Worm (Caenorhabditis elegans) whole organism, late embryonic: ENCODE data around the gene his-2.

Source experiments
- C38D4.7 ChIP-seq: fragments of 200-800 bp; sonication (Bioruptor generic); optimal IDR thresholded peaks from 2 replicates; lab custom pipeline; 2018; ENCODE audit warnings: mild to moderate bottlenecking, missing genetic modification characterization, moderate library complexity, missing compliant biosample characterization
- ahr-1 ChIP-seq: sonication (generic microtip); optimal IDR thresholded peaks from 2 replicates; lab custom pipeline; 2016; ENCODE audit warnings: missing genetic modification characterization, missing compliant biosample characterization
- che-1 ChIP-seq: sonication (generic microtip); optimal IDR thresholded peaks from 2 replicates; lab custom pipeline; 2016; ENCODE audit warnings: mild to moderate bottlenecking, missing genetic modification characterization, missing compliant biosample characterization
- dve-1 ChIP-seq: sonication (generic microtip); optimal IDR thresholded peaks from 2 replicates; lab custom pipeline; 2017; ENCODE audit warnings: antibody characterized with exemption, mild to moderate bottlenecking, missing genetic modification characterization, missing compliant biosample characterization
- elt-2 ChIP-seq: sonication (generic microtip); optimal IDR thresholded peaks from 2 replicates; lab custom pipeline; 2016; ENCODE audit warnings: missing genetic modification reagents, missing genetic modification characterization, missing compliant biosample characterization
- fkh-10 ChIP-seq: fragments of 150-350 bp; optimal IDR thresholded peaks from 2 replicates; lab custom pipeline; 2014; ENCODE audit warnings: missing biosample characterization, missing genetic modification reagents, missing genetic modification characterization
- nfya-1 ChIP-seq: sonication (generic microtip); optimal IDR thresholded peaks from 2 replicates; lab custom pipeline; 2017; ENCODE audit warnings: missing genetic modification characterization, mild to moderate bottlenecking, missing compliant biosample characterization, antibody characterized with exemption, moderate library complexity
- npax-4 ChIP-seq: sonication (generic microtip); optimal IDR thresholded peaks from 2 replicates; lab custom pipeline; 2016; ENCODE audit warnings: missing genetic modification characterization, missing compliant biosample characterization
- pha-4 ChIP-seq: fragments of 150-350 bp; optimal IDR thresholded peaks from 2 replicates; lab custom pipeline; 2018; ENCODE audit warnings: missing biosample characterization, missing genetic modification reagents, missing genetic modification characterization
- pqm-1 ChIP-seq: sonication (generic microtip); optimal IDR thresholded peaks from 2 replicates; lab custom pipeline; 2016; ENCODE audit warnings: missing genetic modification characterization, missing compliant biosample characterization
- tbx-2 ChIP-seq: sonication (generic microtip); optimal IDR thresholded peaks from 2 replicates; lab custom pipeline; 2016; ENCODE audit warnings: missing genetic modification characterization, missing compliant biosample characterization
- ttx-3 ChIP-seq: sonication (generic microtip); optimal IDR thresholded peaks from 2 replicates; lab custom pipeline; 2016; ENCODE audit warnings: missing genetic modification reagents, missing genetic modification characterization, missing compliant biosample characterization

- no peak for TF ChIP-seq nfya-1 (tag; lab: Kevin White, UChicago)
- no peak for TF ChIP-seq pqm-1
- no peak for TF ChIP-seq tbx-2 (tag; lab: Kevin White, UChicago)
- no peak for TF ChIP-seq elt-2 (tag; lab: Kevin White, UChicago)
- TF ChIP-seq ahr-1: no peak
- no peak for TF ChIP-seq fkh-10
- no peak for TF ChIP-seq ttx-3
- TF ChIP-seq dve-1 (tag; lab: Kevin White, UChicago): no peak
- no peak for TF ChIP-seq C38D4.7 (GFP tag; lab: Kevin White, UChicago)
- TF ChIP-seq npax-4: no peak
- no peak for TF ChIP-seq pha-4 (tag; lab: Kevin White, UChicago)
- no peak for TF ChIP-seq che-1 (tag; lab: Kevin White, UChicago)
Observed at ce11 chrV:16043686-16044085, 1.6 kb upstream of the his-2 start.
